Fruit fly (Drosophila melanogaster) whole organism: ENCODE measurements around the gene mRpL32.

Source experiments
- CG8478 ChIP-seq: fragments of >200 bp; optimal IDR thresholded peaks from 2 replicates; lab custom pipeline; 2018; ENCODE audit warnings: inconsistent platforms
- Dll ChIP-seq: fragments of >200 bp; optimal IDR thresholded peaks from 2 replicates; lab custom pipeline; 2017
- EcR ChIP-seq, 2 experiments: fragments of >200 bp; optimal IDR thresholded peaks; 2 replicates each; lab custom pipeline; 2017; ENCODE audit warnings: missing biosample characterization in 2 of 2, missing genetic modification characterization in 2 of 2, missing genetic modification reagents in 2 of 2
- pan ChIP-seq: fragments of >200 bp; optimal IDR thresholded peaks from 2 replicates; lab custom pipeline; 2017
- psq ChIP-seq: fragments of >200 bp; optimal IDR thresholded peaks from 2 replicates; lab custom pipeline; 2017

dm6 chr3R:31225043-31225681, 27.5 kb upstream of the mRpL32 start:
- TF ChIP-seq psq (lab: Kevin White, UChicago) (no peak), CG8478 (lab: Kevin White, UChicago) (no peak), pan (lab: Kevin White, UChicago) (no peak), Dll (lab: Kevin White, UChicago) (no peak), EcR (GFP tag; optimal IDR thresholded peaks at IDR 0.05; lab: Kevin White, UChicago) (no peak)
